Worm (Caenorhabditis elegans) whole organism, late embryonic: ENCODE data around the gene Y48A6B.9.

Experiments used
- C08G9.2 ChIP-seq: sonication (generic microtip); optimal IDR thresholded peaks from 2 replicates; lab custom pipeline; 2016; ENCODE audit warnings: mild to moderate bottlenecking, missing genetic modification characterization, moderate library complexity, missing compliant biosample characterization
- ceh-6 ChIP-seq: fragments of 200-800 bp; sonication (Bioruptor generic); optimal IDR thresholded peaks from 2 replicates; lab custom pipeline; 2018; ENCODE audit warnings: mild to moderate bottlenecking, missing genetic modification characterization, missing compliant biosample characterization
- che-1 ChIP-seq: sonication (generic microtip); optimal IDR thresholded peaks from 2 replicates; lab custom pipeline; 2016; ENCODE audit warnings: mild to moderate bottlenecking, missing genetic modification characterization, missing compliant biosample characterization
- dve-1 ChIP-seq: sonication (generic microtip); optimal IDR thresholded peaks from 2 replicates; lab custom pipeline; 2017; ENCODE audit warnings: antibody characterized with exemption, mild to moderate bottlenecking, missing genetic modification characterization, missing compliant biosample characterization
- elt-2 ChIP-seq: sonication (generic microtip); optimal IDR thresholded peaks from 2 replicates; lab custom pipeline; 2016; ENCODE audit warnings: missing genetic modification reagents, missing genetic modification characterization, missing compliant biosample characterization
- hlh-13 ChIP-seq: fragments of 200-800 bp; sonication (Bioruptor generic); optimal IDR thresholded peaks from 2 replicates; lab custom pipeline; 2018; ENCODE audit warnings: mild to moderate bottlenecking, missing genetic modification characterization, missing compliant biosample characterization
- nfya-1 ChIP-seq: sonication (generic microtip); optimal IDR thresholded peaks from 2 replicates; lab custom pipeline; 2017; ENCODE audit warnings: missing genetic modification characterization, mild to moderate bottlenecking, missing compliant biosample characterization, antibody characterized with exemption, moderate library complexity
- nhr-232 ChIP-seq: sonication (generic microtip); optimal IDR thresholded peaks from 2 replicates; lab custom pipeline; 2016; ENCODE audit warnings: missing genetic modification characterization, missing compliant biosample characterization
- pax-1 ChIP-seq: fragments of 150-350 bp; optimal IDR thresholded peaks from 2 replicates; lab custom pipeline; 2014; ENCODE audit warnings: missing biosample characterization, missing genetic modification characterization
- pha-4 ChIP-seq: fragments of 150-350 bp; optimal IDR thresholded peaks from 2 replicates; lab custom pipeline; 2018; ENCODE audit warnings: missing biosample characterization, missing genetic modification reagents, missing genetic modification characterization
- pros-1 ChIP-seq: fragments of 150-350 bp; optimal IDR thresholded peaks from 2 replicates; lab custom pipeline; 2014; ENCODE audit warnings: missing biosample characterization, missing genetic modification reagents, missing genetic modification characterization

ce11 chrIII:10994085-10994484 lies 38.9 kb upstream of the Y48A6B.9 start:
- TF ChIP-seq C08G9.2 (tag; lab: Kevin White, UChicago) (no peak), pros-1 (no peak), pha-4 (tag; lab: Kevin White, UChicago) (no peak), pax-1 (no peak), nfya-1 (tag; lab: Kevin White, UChicago) (no peak), dve-1 (tag; lab: Kevin White, UChicago) (no peak), elt-2 (tag; lab: Kevin White, UChicago) (no peak), ceh-6 (GFP tag; lab: Kevin White, UChicago) (no peak), nhr-232 (tag; lab: Kevin White, UChicago) (no peak), hlh-13 (GFP tag; lab: Kevin White, UChicago) (no peak), che-1 (tag; lab: Kevin White, UChicago) (no peak)
